Worm (Caenorhabditis elegans): ENCODE data around the gene C03G6.21.

Gene C03G6.21

ce11 chrV:7326928-7327327, 29.7 kb downstream of the C03G6.21 start, which contains the start of gene F10G2.4:
Gene F10G2.4 (plus strand): TSS chrV:7327228.
- TF ChIP-seq blmp-1 (tag; optimal IDR thresholded peaks at IDR 0.05; ENCODE audit: insufficient read depth) (no peak), mab-5 (tag; optimal IDR thresholded peaks at IDR 0.05) (no peak), mdl-1 (tag; optimal IDR thresholded peaks at IDR 0.05) (no peak), nhr-21 (tag; optimal IDR thresholded peaks at IDR 0.05) (no peak), mbf-1 (tag; optimal IDR thresholded peaks at IDR 0.05) (no peak), nhr-25 (tag; optimal IDR thresholded peaks at IDR 0.05) (no peak), unc-55 (GFP tag; optimal IDR thresholded peaks at IDR 0.05) (no peak), lin-11 (tag; optimal IDR thresholded peaks at IDR 0.05) (no peak), ama-1 (optimal IDR thresholded peaks at IDR 0.05) (no peak), peb-1 (tag; optimal IDR thresholded peaks at IDR 0.05) (no peak), sem-4 (tag; optimal IDR thresholded peaks at IDR 0.05) (no peak)

- TF ChIP-seq nhr-10 (tag; optimal IDR thresholded peaks at IDR 0.05) (no peak), dmd-4 (tag; optimal IDR thresholded peaks at IDR 0.05) (no peak), lin-39 (tag; optimal IDR thresholded peaks at IDR 0.05) (no peak), unc-62 (GFP tag; optimal IDR thresholded peaks at IDR 0.05) (no peak), nhr-77 (tag; optimal IDR thresholded peaks at IDR 0.05) (no peak), ZK546.5 (tag; optimal IDR thresholded peaks at IDR 0.05) (no peak), sem-4 (tag; optimal IDR thresholded peaks at IDR 0.05) (no peak), gmeb-1 (tag; optimal IDR thresholded peaks at IDR 0.05) (no peak), F13H6.1 (tag; optimal IDR thresholded peaks at IDR 0.05) (no peak), nhr-11 (tag; optimal IDR thresholded peaks at IDR 0.05) (no peak), skn-1 (tag; optimal IDR thresholded peaks at IDR 0.05) (no peak), snpc-4 (tag; optimal IDR thresholded peaks at IDR 0.05) (no peak), fos-1 (tag; optimal IDR thresholded peaks at IDR 0.05) (no peak), C34F6.9 (tag; optimal IDR thresholded peaks at IDR 0.05) (no peak)
Measured at ce11 chrV:7325285-7325684, 31.3 kb downstream of the C03G6.21 start, which contains the start of gene srx-92. Gene srx-92 (minus strand): TSS chrV:7325385.

DNA sequence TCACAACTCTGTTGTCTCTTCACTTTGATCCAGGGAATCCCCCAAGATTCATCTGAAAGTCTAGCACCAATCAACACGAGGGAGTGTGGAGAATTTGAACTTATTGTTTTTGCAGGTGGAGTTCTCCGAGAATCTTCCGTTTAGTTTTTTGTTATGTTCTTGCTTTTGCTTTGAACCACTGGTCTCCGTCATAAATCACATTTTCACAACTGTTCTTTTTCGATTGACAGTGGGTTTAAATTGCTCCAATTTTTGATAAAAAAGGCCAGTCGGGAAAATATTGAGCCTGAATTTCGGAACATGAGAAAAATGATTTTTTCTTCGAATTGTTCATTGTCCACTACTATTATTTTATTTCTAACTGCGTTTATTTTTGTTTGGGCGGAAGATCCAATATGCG, 34.7 kb downstream of the C03G6.21 start, which contains the start of gene F10G2.10:
Gene F10G2.10 (plus strand): TSS at position 301 of the 400 bp plus-strand sequence.
- TF ChIP-seq nhr-12 (tag; optimal IDR thresholded peaks at IDR 0.05): no peak
- no peak for TF ChIP-seq skn-1 (tag; optimal IDR thresholded peaks at IDR 0.05)
- no peak for TF ChIP-seq nhr-25 (tag; optimal IDR thresholded peaks at IDR 0.05)
- no peak for TF ChIP-seq unc-39 (tag; optimal IDR thresholded peaks at IDR 0.05)

DNA sequence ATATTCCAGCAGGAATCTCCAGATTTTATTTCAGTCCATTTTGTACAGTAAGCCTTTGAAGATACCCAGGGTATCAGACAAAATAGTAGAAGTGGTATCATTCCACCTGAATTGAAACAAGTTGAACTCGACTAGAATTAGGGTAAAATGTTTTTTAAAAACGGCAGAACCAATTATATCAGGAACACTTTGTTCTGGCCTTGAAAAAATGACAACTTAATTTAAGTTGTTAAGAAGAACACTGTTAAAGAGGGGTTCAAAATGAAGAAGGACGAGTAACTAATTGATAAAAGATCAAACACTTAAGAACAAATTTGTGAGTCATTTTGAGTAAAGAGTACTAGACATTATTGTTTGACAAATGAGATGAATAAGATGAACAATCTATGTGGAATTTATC, 35.7 kb downstream of the C03G6.21 start, which contains the start of gene lmd-4:
Gene lmd-4 (minus strand): TSS at position 101 of the 400 bp plus-strand sequence.
- TF ChIP-seq fos-1 (tag; optimal IDR thresholded peaks at IDR 0.05): no peak

DNA sequence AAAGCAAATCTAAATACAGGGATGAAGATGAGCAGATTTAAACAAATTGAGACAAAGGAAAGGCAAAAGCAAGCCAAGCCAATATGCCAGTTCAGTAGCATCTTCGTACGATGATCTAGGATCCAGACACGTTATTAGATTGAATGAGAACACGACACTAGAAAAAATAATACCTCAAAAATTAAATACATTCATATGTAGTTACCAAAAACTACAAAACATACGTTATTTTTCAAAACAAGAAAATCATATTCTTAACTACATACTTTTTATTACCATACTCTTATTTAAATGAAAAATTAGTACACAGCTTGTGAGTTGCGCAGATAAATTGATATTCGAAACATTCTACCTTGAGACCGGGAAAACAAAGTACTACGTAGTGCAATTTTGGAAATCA, 43.4 kb downstream of the C03G6.21 start, which contains the start of gene srx-6:
Gene srx-6 (minus strand): TSS at position 101 of the 400 bp plus-strand sequence.
- no peak for TF ChIP-seq blmp-1 (tag; optimal IDR thresholded peaks at IDR 0.05; ENCODE audit: insufficient read depth)

DNA sequence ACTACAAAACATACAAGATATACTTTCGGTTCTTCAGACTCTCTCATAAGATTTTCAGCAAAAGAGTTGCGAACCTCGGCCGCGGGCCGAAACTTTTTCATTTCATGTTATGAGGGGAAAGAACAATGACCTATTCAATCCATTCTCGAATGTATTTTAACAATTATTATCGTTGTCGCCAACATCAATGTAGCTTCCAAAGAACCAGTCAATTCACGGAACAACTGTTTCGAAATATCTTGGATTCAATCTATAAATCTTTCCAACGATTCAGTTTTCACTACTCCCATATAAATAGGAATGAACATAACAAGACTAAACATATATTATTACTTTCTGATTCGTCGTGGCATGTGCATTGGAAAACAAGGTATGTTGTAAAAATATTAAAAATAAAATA, 49.5 kb downstream of the C03G6.21 start, which contains the start of gene F07G11.1:
Gene F07G11.1 (plus strand): TSS at position 301 of the 400 bp plus-strand sequence.
- TF ChIP-seq egl-27 (tag; optimal IDR thresholded peaks at IDR 0.05): no peak
- TF ChIP-seq nhr-23 (tag; optimal IDR thresholded peaks at IDR 0.05): no peak
- no peak for TF ChIP-seq unc-39 (tag; optimal IDR thresholded peaks at IDR 0.05)
- TF ChIP-seq unc-62 (GFP tag; optimal IDR thresholded peaks at IDR 0.05): no peak
- no peak for TF ChIP-seq elt-1 (tag; optimal IDR thresholded peaks at IDR 0.05)
- TF ChIP-seq nhr-21 (tag; optimal IDR thresholded peaks at IDR 0.05): no peak
- TF ChIP-seq ztf-11 (tag; optimal IDR thresholded peaks at IDR 0.05): no peak
- no peak for TF ChIP-seq nhr-11 (tag; optimal IDR thresholded peaks at IDR 0.05)
- no peak for TF ChIP-seq peb-1 (tag; optimal IDR thresholded peaks at IDR 0.05)
- no peak for TF ChIP-seq nhr-10 (tag; optimal IDR thresholded peaks at IDR 0.05)
- no peak for TF ChIP-seq ZK546.5 (tag; optimal IDR thresholded peaks at IDR 0.05)
- TF ChIP-seq ama-1 (optimal IDR thresholded peaks at IDR 0.05): no peak
- no peak for TF ChIP-seq snpc-4 (tag; optimal IDR thresholded peaks at IDR 0.05)
- no peak for TF ChIP-seq nhr-25 (tag; optimal IDR thresholded peaks at IDR 0.05)
- no peak for TF ChIP-seq nhr-12 (tag; optimal IDR thresholded peaks at IDR 0.05)
- TF ChIP-seq lin-11 (tag; optimal IDR thresholded peaks at IDR 0.05): no peak
- TF ChIP-seq lsy-2 (tag; optimal IDR thresholded peaks at IDR 0.05): no peak

Measured in whole organism, L2 larva.